Fruit fly (Drosophila melanogaster): Measurements from ENCODE around the gene CG12065.

The CG12065 gene

DNA sequence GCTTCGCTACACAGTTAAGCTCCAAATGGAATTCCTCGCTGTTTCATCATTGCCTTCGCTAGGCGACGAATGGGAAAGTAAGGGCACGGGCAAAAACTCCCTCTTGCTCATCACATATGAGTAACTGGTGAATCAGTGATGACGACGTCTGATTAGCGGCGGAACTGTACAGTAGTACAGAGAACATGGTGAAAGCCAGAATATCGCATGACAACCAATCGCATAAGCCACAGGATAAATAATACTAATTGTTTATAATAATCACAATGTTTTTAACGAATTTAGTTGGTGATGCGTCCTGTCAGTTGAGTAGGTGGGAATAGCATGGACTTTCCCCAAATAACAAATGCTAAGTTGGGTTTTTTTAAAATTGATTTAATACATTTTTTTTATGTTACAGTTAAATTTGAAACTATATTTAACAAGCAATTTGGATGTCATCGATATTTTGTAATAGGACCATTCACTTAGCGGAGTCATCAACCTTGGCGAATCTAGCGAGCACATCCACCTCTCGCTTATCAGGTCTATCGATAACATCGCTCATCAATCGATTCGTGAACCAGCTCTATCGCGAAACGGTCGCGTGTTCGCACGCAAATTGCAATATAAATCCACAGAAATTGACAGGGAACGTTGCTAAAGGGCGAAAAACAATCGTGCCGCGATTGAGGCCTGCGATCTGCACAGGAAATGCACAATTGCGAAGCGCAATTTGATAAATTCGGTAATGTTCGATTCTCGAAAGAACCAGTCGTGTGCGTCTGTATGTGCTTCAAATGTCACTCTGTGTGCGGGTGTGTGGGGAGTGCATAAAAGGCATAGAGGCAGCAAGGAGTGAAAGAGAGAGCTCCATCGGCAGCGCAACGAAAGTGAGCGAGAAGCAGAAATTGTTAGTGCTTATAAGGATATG, 13.8 kb upstream of the CG12065 start, which contains the start of the genes CG12112 and Trf4-1:
Gene CG12112, minus strand, starts transcription at position 106 of the 913 bp plus-strand sequence.
Gene Trf4-1, plus strand, starts transcription at position 236 of the 913 bp plus-strand sequence.
- TF ChIP-seq CG32264 (GFP tag; optimal IDR thresholded peaks at IDR 0.05) = no peak
- TF ChIP-seq sv (GFP tag; optimal IDR thresholded peaks at IDR 0.05) = no peak
- TF ChIP-seq Sp1 (GFP tag; optimal IDR thresholded peaks at IDR 0.05) = no peak
- peak; percentile 26 for TF ChIP-seq rgr (GFP tag; optimal IDR thresholded peaks at IDR 0.05)
- no peak for TF ChIP-seq tai (GFP tag; optimal IDR thresholded peaks at IDR 0.05)
- TF ChIP-seq psq (GFP tag; optimal IDR thresholded peaks at IDR 0.05) = peak; percentile 37
- TF ChIP-seq brk (GFP tag; optimal IDR thresholded peaks at IDR 0.05) = peak; percentile 35
- no peak for TF ChIP-seq Vsx2 (GFP tag; optimal IDR thresholded peaks at IDR 0.05; ENCODE audit: partially characterized antibody)
- TF ChIP-seq woc (GFP tag; optimal IDR thresholded peaks at IDR 0.05) = peak; percentile 75
- no peak for TF ChIP-seq GATAd (GFP tag; optimal IDR thresholded peaks at IDR 0.05)
- TF ChIP-seq ey (GFP tag; optimal IDR thresholded peaks at IDR 0.05) = peak; percentile 24
- TF ChIP-seq N (GFP tag; optimal IDR thresholded peaks at IDR 0.05) = no peak
- TF ChIP-seq Mio (GFP tag; optimal IDR thresholded peaks at IDR 0.05) = no peak
- TF ChIP-seq Hr83 (GFP tag; optimal IDR thresholded peaks at IDR 0.05; ENCODE audit: poor library complexity, severe bottlenecking) = peak; percentile 32
- TF ChIP-seq dmrt93B (GFP tag; optimal IDR thresholded peaks at IDR 0.05) = no peak
- no peak for TF ChIP-seq Dfd (GFP tag; optimal IDR thresholded peaks at IDR 0.05)
- TF ChIP-seq Jra (GFP tag; optimal IDR thresholded peaks at IDR 0.05) = peak; percentile 66
- no peak for TF ChIP-seq sage (GFP tag; optimal IDR thresholded peaks at IDR 0.05)
- TF ChIP-seq Abd-B (GFP tag; optimal IDR thresholded peaks at IDR 0.05) = no peak
- peak in 1 of 2 experiments; percentile 15 for TF ChIP-seq dl (GFP tag; optimal IDR thresholded peaks at IDR 0.05; ENCODE audit: insufficient read depth in 1 of 2, partially characterized antibody in 2 of 2)
- TF ChIP-seq usp (GFP tag; optimal IDR thresholded peaks at IDR 0.05) = no peak
- no peak for TF ChIP-seq Rel (GFP tag; optimal IDR thresholded peaks at IDR 0.05)
- TF ChIP-seq Rel (tag; optimal IDR thresholded peaks at IDR 0.05) = peak; percentile 59
- peak; percentile 27 for TF ChIP-seq Dif (GFP tag; optimal IDR thresholded peaks at IDR 0.05; ENCODE audit: partially characterized antibody)
- TF ChIP-seq CrebA (GFP tag; optimal IDR thresholded peaks at IDR 0.05; ENCODE audit: borderline replicate concordance) = no peak
- peak; percentile 35 for TF ChIP-seq br (GFP tag; optimal IDR thresholded peaks at IDR 0.05)
- no peak for TF ChIP-seq dsf (GFP tag; optimal IDR thresholded peaks at IDR 0.05; ENCODE audit: borderline replicate concordance)
- TF ChIP-seq HLH106 (tag; optimal IDR thresholded peaks at IDR 0.05) = peak; percentile 40
- TF ChIP-seq fru (GFP tag; optimal IDR thresholded peaks at IDR 0.05) = peak; percentile 35
- no peak for TF ChIP-seq pan (optimal IDR thresholded peaks at IDR 0.05)
- TF ChIP-seq Hnf4 (GFP tag; optimal IDR thresholded peaks at IDR 0.05) = peak; percentile 71
- TF ChIP-seq lola (GFP tag; optimal IDR thresholded peaks at IDR 0.05) = no peak
- TF ChIP-seq Hr78 (GFP tag; optimal IDR thresholded peaks at IDR 0.05) = no peak
- peak; percentile 31 for TF ChIP-seq h (GFP tag; optimal IDR thresholded peaks at IDR 0.05)
- peak; percentile 2 for TF ChIP-seq OdsH (GFP tag; optimal IDR thresholded peaks at IDR 0.05)
- TF ChIP-seq CG9705 (GFP tag; optimal IDR thresholded peaks at IDR 0.05) = no peak
- no peak for TF ChIP-seq jim (GFP tag; optimal IDR thresholded peaks at IDR 0.05)
- peak in 1 of 2 experiments; percentile 58 for TF ChIP-seq foxo (GFP tag; optimal IDR thresholded peaks at IDR 0.05)
- TF ChIP-seq Myc (optimal IDR thresholded peaks at IDR 0.05) = peak; percentile 49
